Fruit fly (Drosophila melanogaster): ENCODE measurements around the gene Fer1HCH.

The Fer1HCH gene

DNA sequence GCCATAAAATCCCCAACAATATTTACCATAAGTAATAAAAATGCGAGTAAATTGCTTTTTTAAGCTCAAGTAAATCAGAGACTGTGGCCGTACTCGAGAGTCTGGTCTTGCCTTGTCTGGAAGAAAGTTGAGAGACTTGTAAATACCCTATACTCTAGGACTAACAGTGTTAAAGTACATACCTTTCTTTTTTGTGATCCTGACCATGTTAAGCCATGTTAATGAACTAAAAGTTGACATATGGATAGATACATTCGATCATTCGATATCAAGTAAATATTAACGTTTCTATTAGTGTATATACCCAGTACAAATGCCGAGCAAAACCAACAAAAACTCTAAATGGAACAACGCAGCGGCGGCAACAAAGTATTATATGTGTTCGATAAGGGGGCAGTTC is 51.9 kb downstream of the Fer1HCH start (continued):
- no peak for TF ChIP-seq Lpt (GFP tag; optimal IDR thresholded peaks at IDR 0.05)
- no peak for TF ChIP-seq CG6683 (GFP tag; optimal IDR thresholded peaks at IDR 0.05)
- no peak for TF ChIP-seq cato (GFP tag; optimal IDR thresholded peaks at IDR 0.05; ENCODE audit: borderline replicate concordance)
- TF ChIP-seq CG4424 (GFP tag; optimal IDR thresholded peaks at IDR 0.05): peak; percentile 40
- TF ChIP-seq Sin3A (optimal IDR thresholded peaks at IDR 0.05): no peak
- TF ChIP-seq CG2129 (GFP tag; IDR thresholded peaks at IDR 0.05; ENCODE audit: partially characterized antibody): no peak
- TF ChIP-seq CG11085 (GFP tag; IDR thresholded peaks at IDR 0.05): no peak
- TF ChIP-seq ara (GFP tag; IDR thresholded peaks at IDR 0.05): 0 out of 2 replicates have a peak, but pooled peaks have one; percentile 16
- TF ChIP-seq CG8944 (GFP tag; optimal IDR thresholded peaks at IDR 0.05): peak; percentile 17
- TF ChIP-seq Nf-YC (tag; optimal IDR thresholded peaks at IDR 0.05): no peak
- TF ChIP-seq CG4617 (GFP tag; optimal IDR thresholded peaks at IDR 0.05; ENCODE audit: borderline replicate concordance): no peak
- TF ChIP-seq CG11398 (GFP tag; optimal IDR thresholded peaks at IDR 0.05): no peak
- TF ChIP-seq tgo (GFP tag; IDR thresholded peaks at IDR 0.05): no peak
- no peak for TF ChIP-seq gce (GFP tag; IDR thresholded peaks at IDR 0.05)
- no peak for TF ChIP-seq CG7556 (GFP tag; optimal IDR thresholded peaks at IDR 0.05)
- TF ChIP-seq cas (GFP tag; IDR thresholded peaks at IDR 0.05): no peak
- TF ChIP-seq Hand (GFP tag; optimal IDR thresholded peaks at IDR 0.05): no peak
- no peak for TF ChIP-seq dm (GFP tag; optimal IDR thresholded peaks at IDR 0.05)
- TF ChIP-seq Ptx1 (GFP tag; IDR thresholded peaks at IDR 0.05): 0 out of 2 replicates have a peak, but pooled peaks have one; percentile 7
- TF ChIP-seq maf-S (GFP tag; optimal IDR thresholded peaks at IDR 0.05): no peak
- TF ChIP-seq CG9876 (GFP tag; optimal IDR thresholded peaks at IDR 0.05): no peak
- TF ChIP-seq crol (GFP tag; IDR thresholded peaks at IDR 0.05): no peak
- TF ChIP-seq CG9727 (GFP tag; optimal IDR thresholded peaks at IDR 0.05): peak; percentile 48
- TF ChIP-seq lov (optimal IDR thresholded peaks at IDR 0.05): no peak
- TF ChIP-seq lov (GFP tag; IDR thresholded peaks at IDR 0.05): no peak
- no peak for TF ChIP-seq Oaz (GFP tag; IDR thresholded peaks at IDR 0.05)
- no peak for TF ChIP-seq CG30020 (tag; optimal IDR thresholded peaks at IDR 0.05)
- TF ChIP-seq CG9215 (GFP tag; IDR thresholded peaks at IDR 0.05): no peak
- TF ChIP-seq CG6175 (GFP tag; IDR thresholded peaks at IDR 0.05): no peak
- TF ChIP-seq Oli (tag; optimal IDR thresholded peaks at IDR 0.05): peak; percentile 43
- TF ChIP-seq Mad (GFP tag; optimal IDR thresholded peaks at IDR 0.05): no peak
- peak; percentile 30 for TF ChIP-seq CG13624 (GFP tag; optimal IDR thresholded peaks at IDR 0.05)
- TF ChIP-seq Bdp1 (GFP tag; optimal IDR thresholded peaks at IDR 0.05): no peak
- no peak for TF ChIP-seq CG5953 (GFP tag; IDR thresholded peaks at IDR 0.05)
- TF ChIP-seq CG17361 (GFP tag; IDR thresholded peaks at IDR 0.05): 0 out of 3 replicates have a peak, but pooled peaks have one; percentile 22
- TF ChIP-seq CG17568 (GFP tag; optimal IDR thresholded peaks at IDR 0.05): no peak
- no peak; the same call in 1 of the 2 replicates for TF ChIP-seq CG32532 (GFP tag; IDR thresholded peaks at IDR 0.05)
- peak; percentile 39 for TF ChIP-seq ind (GFP tag; optimal IDR thresholded peaks at IDR 0.05)
- no peak for TF ChIP-seq NFAT (GFP tag; IDR thresholded peaks at IDR 0.05)
- TF ChIP-seq CG16863 (GFP tag; optimal IDR thresholded peaks at IDR 0.05): peak; percentile 13
- peak; percentile 54 for TF ChIP-seq CG7839 (tag; optimal IDR thresholded peaks at IDR 0.05)
- no peak for TF ChIP-seq NK7.1 (GFP tag; optimal IDR thresholded peaks at IDR 0.05)
- TF ChIP-seq MBD-R2 (GFP tag; IDR thresholded peaks at IDR 0.05): no peak
- TF ChIP-seq CG8290 (GFP tag; optimal IDR thresholded peaks at IDR 0.05): no peak
- TF ChIP-seq CG8290 (tag; optimal IDR thresholded peaks at IDR 0.05): peak in 1 of 2 experiments; percentile 44
- peak; percentile 21 for TF ChIP-seq CG12391 (tag; optimal IDR thresholded peaks at IDR 0.05)
- TF ChIP-seq CG16815 (GFP tag; optimal IDR thresholded peaks at IDR 0.05): no peak
- TF ChIP-seq fd64A (GFP tag; optimal IDR thresholded peaks at IDR 0.05): no peak
- TF ChIP-seq CG4730 (GFP tag; IDR thresholded peaks at IDR 0.05): no peak
- no peak for TF ChIP-seq yki (optimal IDR thresholded peaks at IDR 0.05)
- TF ChIP-seq CG12299 (tag; optimal IDR thresholded peaks at IDR 0.05): no peak
- peak; percentile 18 for TF ChIP-seq pum (GFP tag; optimal IDR thresholded peaks at IDR 0.05)
- TF ChIP-seq Drgx (GFP tag; IDR thresholded peaks at IDR 0.05): peak; percentile 67
- TF ChIP-seq vvl (GFP tag; IDR thresholded peaks at IDR 0.05): peak; percentile 47
